Fruit fly (Drosophila melanogaster) whole organism, pupa: ENCODE results near the gene gudu.

Source experiments
- CG15710 ChIP-seq: fragments of 200-800 bp; sonication (Bioruptor generic); optimal IDR thresholded peaks from 2 replicates; lab custom pipeline; 2018; ENCODE audit warnings: missing biosample characterization, mild to moderate bottlenecking, missing genetic modification characterization, moderate library complexity
- CG17806 ChIP-seq: fragments of 200-800 bp; sonication (Bioruptor generic); optimal IDR thresholded peaks from 2 replicates; lab custom pipeline; 2018; ENCODE audit warnings: missing biosample characterization, mild to moderate bottlenecking, missing genetic modification characterization, moderate library complexity
- CG34367 ChIP-seq: fragments of 200-800 bp; sonication (Bioruptor generic); optimal IDR thresholded peaks from 2 replicates; lab custom pipeline; 2018; ENCODE audit warnings: missing biosample characterization, mild to moderate bottlenecking, missing genetic modification characterization
- CG8159 ChIP-seq: fragments of 200-800 bp; sonication (Bioruptor generic); optimal IDR thresholded peaks from 3 replicates; lab custom pipeline; 2018; ENCODE audit warnings: missing biosample characterization, mild to moderate bottlenecking, missing genetic modification characterization, moderate library complexity
- rn ChIP-seq: fragments of 200-800 bp; sonication (Bioruptor generic); IDR thresholded peaks from 2 replicates; pipeline ENCODE4 v1.3.6; 2022; ENCODE audit warnings: missing biosample characterization, missing genetic modification characterization

dm6 chr2L:7386555-7387420 lies 1.5 kb upstream of the gudu start:
- TF ChIP-seq CG8159 (no peak), CG17806 (tag; lab: Kevin White, UChicago) (no peak), rn (no peak), CG34367 (tag; lab: Kevin White, UChicago) (no peak), CG15710 (no peak)
